Worm (Caenorhabditis elegans) whole organism, mixed stage, embryonic: Measurements from ENCODE around the gene vms-1.

Source experiments
- zip-8 ChIP-seq: fragments of 150-350 bp; optimal IDR thresholded peaks from 2 replicates; lab custom pipeline; 2014; ENCODE audit warnings: missing biosample characterization, missing genetic modification characterization
- ztf-11 ChIP-seq: fragments of 150-350 bp; optimal IDR thresholded peaks from 2 replicates; lab custom pipeline; 2014; ENCODE audit warnings: missing biosample characterization, missing genetic modification characterization

DNA sequence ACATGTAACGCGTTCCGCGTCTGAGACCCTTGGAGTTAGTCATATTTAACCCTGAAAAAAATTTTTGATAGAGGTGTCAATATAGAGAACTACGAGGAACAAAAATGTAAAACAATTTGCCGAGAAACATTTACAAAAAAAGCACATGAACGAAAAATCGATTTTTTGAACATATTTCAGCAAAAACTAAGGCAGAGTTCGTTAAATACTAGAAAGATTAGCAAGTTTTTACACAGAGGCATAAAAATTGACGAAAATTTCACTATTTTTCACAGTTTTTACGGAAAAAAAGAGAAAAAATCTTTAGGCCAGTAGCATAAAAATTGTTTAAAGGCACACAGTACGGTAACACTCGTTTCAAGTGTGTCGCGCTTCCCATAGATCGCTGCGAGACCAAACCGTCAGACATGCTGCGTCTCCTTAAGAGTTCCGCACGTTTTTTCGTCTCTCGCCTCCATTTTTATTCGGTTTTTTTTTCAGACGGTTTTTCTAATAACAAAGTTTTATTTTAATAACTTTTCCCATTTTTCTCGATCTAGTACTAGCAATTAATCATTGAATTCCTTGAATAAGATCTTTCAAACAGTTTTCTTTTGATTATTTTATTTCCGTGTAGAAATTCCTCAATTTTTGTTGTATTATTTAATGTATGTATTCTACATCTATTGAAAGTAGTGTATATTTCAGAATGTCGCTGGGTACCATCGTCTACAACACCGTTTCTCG, 42.0 kb downstream of the vms-1 start, which contains the start of the genes rpl-21 and C14B9.10:
- no peak for TF ChIP-seq zip-8 (tag; lab: Kevin White, UChicago)
- no peak for TF ChIP-seq ztf-11 (tag; lab: Kevin White, UChicago)
